Worm (Caenorhabditis elegans) whole organism, midembryonic: Measurements from ENCODE around the gene srsx-33.

Source experiments
- klf-2 ChIP-seq: fragments of 200-800 bp; sonication (Bioruptor generic); conservative IDR thresholded peaks from 2 replicates; pipeline ENCODE4 v1.3.6; 2022; ENCODE audit warnings: missing genetic modification reagents, missing genetic modification characterization, missing compliant biosample characterization
- ztf-23 ChIP-seq: fragments of 200-800 bp; sonication (Bioruptor generic); IDR thresholded peaks from 2 replicates; pipeline ENCODE4 v1.3.6; 2022; ENCODE audit warnings: missing genetic modification reagents, missing genetic modification characterization, missing compliant biosample characterization

DNA sequence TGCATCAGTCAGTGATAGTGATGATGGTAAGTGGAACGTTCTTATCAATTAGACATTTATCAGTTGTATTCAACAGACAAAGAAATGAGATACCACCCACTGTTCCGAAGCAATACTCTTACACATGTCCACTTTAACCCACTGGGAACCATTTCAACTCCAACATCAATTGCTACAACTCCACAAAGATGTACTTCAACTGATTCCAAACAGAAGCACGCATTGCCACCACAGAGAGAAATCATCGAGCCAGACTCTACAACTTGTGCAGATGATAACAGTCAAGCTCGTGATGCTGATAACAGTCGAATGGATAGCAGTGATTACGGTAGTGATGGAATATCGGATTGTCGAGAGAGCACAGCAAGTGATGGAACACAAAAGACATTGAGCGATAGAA is 16.5 kb downstream of the srsx-33 start:
- TF ChIP-seq ztf-23 (GFP tag; lab: Robert Waterston, UW) = no peak
- no peak for TF ChIP-seq klf-2
